Worm (Caenorhabditis elegans) whole organism, L2 larva: ENCODE measurements around the gene F23H12.7.
A peak's percentile ranks its signal among the peaks of the same experiment; 100 is the strongest.

Experiments used
- C34F6.9 ChIP-seq: fragments of 150-350 bp; optimal IDR thresholded peaks from 2 replicates; lab custom pipeline; 2014; ENCODE audit warnings: missing biosample characterization, missing genetic modification characterization
- F13H6.1 ChIP-seq: sonication (generic microtip); optimal IDR thresholded peaks from 2 replicates; lab custom pipeline; 2016; ENCODE audit warnings: missing genetic modification characterization, missing compliant biosample characterization
- R02D3.7 ChIP-seq: fragments of 150-350 bp; optimal IDR thresholded peaks from 2 replicates; lab custom pipeline; 2014; ENCODE audit warnings: missing biosample characterization, missing genetic modification characterization
- Y55F3AM.14 ChIP-seq: fragments of 200-800 bp; sonication (Bioruptor generic); optimal IDR thresholded peaks from 2 replicates; lab custom pipeline; 2018; ENCODE audit warnings: mild to moderate bottlenecking, missing genetic modification characterization, missing compliant biosample characterization
- ZK546.5 ChIP-seq: sonication (generic microtip); optimal IDR thresholded peaks from 2 replicates; lab custom pipeline; 2017; ENCODE audit warnings: missing biosample characterization, missing genetic modification characterization
- alr-1 ChIP-seq: fragments of 150-350 bp; optimal IDR thresholded peaks from 2 replicates; lab custom pipeline; 2014; ENCODE audit warnings: missing biosample characterization, missing genetic modification characterization
- ama-1 ChIP-seq: fragments of 150-350 bp; optimal IDR thresholded peaks from 2 replicates; lab custom pipeline; 2018; ENCODE audit warnings: inconsistent platforms
- blmp-1 ChIP-seq: sonication (generic microtip); optimal IDR thresholded peaks from 2 replicates; lab custom pipeline; 2017; ENCODE audit warnings: missing genetic modification characterization, mild to moderate bottlenecking, missing compliant biosample characterization, antibody characterized with exemption, moderate library complexity; ENCODE audit not compliant: insufficient read depth
- ceh-16 ChIP-seq: fragments of 150-350 bp; optimal IDR thresholded peaks from 2 replicates; lab custom pipeline; 2014; ENCODE audit warnings: missing biosample characterization, missing genetic modification characterization
- crh-2 ChIP-seq: sonication (generic microtip); optimal IDR thresholded peaks from 2 replicates; lab custom pipeline; 2017; ENCODE audit warnings: missing biosample characterization, missing genetic modification characterization
- dmd-4 ChIP-seq: sonication (generic microtip); optimal IDR thresholded peaks from 2 replicates; lab custom pipeline; 2017; ENCODE audit warnings: missing biosample characterization, missing genetic modification characterization
- egl-27 ChIP-seq: sonication (generic microtip); optimal IDR thresholded peaks from 3 replicates; lab custom pipeline; 2017; ENCODE audit warnings: missing biosample characterization, missing genetic modification reagents, missing genetic modification characterization
- elt-1 ChIP-seq: fragments of 150-350 bp; optimal IDR thresholded peaks from 2 replicates; lab custom pipeline; 2014; ENCODE audit warnings: missing biosample characterization, missing genetic modification characterization
- elt-3 ChIP-seq: sonication (generic microtip); optimal IDR thresholded peaks from 2 replicates; lab custom pipeline; 2017; ENCODE audit warnings: missing biosample characterization, missing genetic modification characterization
- fos-1 ChIP-seq: fragments of 150-350 bp; optimal IDR thresholded peaks from 2 replicates; lab custom pipeline; 2014; ENCODE audit warnings: missing biosample characterization, missing genetic modification characterization
- gmeb-1 ChIP-seq: fragments of 150-350 bp; optimal IDR thresholded peaks from 2 replicates; lab custom pipeline; 2014; ENCODE audit warnings: missing biosample characterization, missing genetic modification characterization
- lin-11 ChIP-seq: fragments of 150-350 bp; sonication (generic microtip); optimal IDR thresholded peaks from 2 replicates; lab custom pipeline; 2014; ENCODE audit warnings: missing biosample characterization, missing genetic modification characterization, inconsistent platforms, mixed read lengths
- lin-13 ChIP-seq: fragments of 150-350 bp; optimal IDR thresholded peaks from 2 replicates; lab custom pipeline; 2014; ENCODE audit warnings: missing biosample characterization, missing genetic modification reagents, missing genetic modification characterization
- lin-39 ChIP-seq: fragments of 150-350 bp; optimal IDR thresholded peaks from 2 replicates; lab custom pipeline; 2014; ENCODE audit warnings: missing biosample characterization, missing genetic modification reagents, missing genetic modification characterization
- lsy-2 ChIP-seq, 2 experiments: fragments of 150-350 bp in 1 of 2; sonication (generic microtip) in 1 of 2; optimal IDR thresholded peaks; 2 replicates each; lab custom pipeline; 2014 to 2017; ENCODE audit warnings: missing biosample characterization in 2 of 2, missing genetic modification characterization in 2 of 2
- mab-5 ChIP-seq: fragments of 150-350 bp; optimal IDR thresholded peaks from 2 replicates; lab custom pipeline; 2014; ENCODE audit warnings: missing biosample characterization, missing genetic modification characterization
- mbf-1 ChIP-seq: sonication (generic microtip); optimal IDR thresholded peaks from 2 replicates; lab custom pipeline; 2017; ENCODE audit warnings: missing biosample characterization, missing genetic modification characterization
- mdl-1 ChIP-seq, 2 experiments: fragments of 150-350 bp in 1 of 2; sonication (generic microtip) in 1 of 2; optimal IDR thresholded peaks; 2 replicates each; lab custom pipeline; 2017; ENCODE audit warnings: missing biosample characterization in 2 of 2, missing genetic modification characterization in 2 of 2
- nhr-10 ChIP-seq: sonication (generic microtip); optimal IDR thresholded peaks from 2 replicates; lab custom pipeline; 2017; ENCODE audit warnings: missing biosample characterization, missing genetic modification characterization
- nhr-11 ChIP-seq: fragments of 150-350 bp; optimal IDR thresholded peaks from 2 replicates; lab custom pipeline; 2014; ENCODE audit warnings: missing biosample characterization, missing genetic modification characterization
- nhr-12 ChIP-seq: fragments of 150-350 bp; optimal IDR thresholded peaks from 2 replicates; lab custom pipeline; 2014; ENCODE audit warnings: missing biosample characterization, missing genetic modification characterization
- nhr-129 ChIP-seq: fragments of 150-350 bp; optimal IDR thresholded peaks from 2 replicates; lab custom pipeline; 2014; ENCODE audit warnings: missing biosample characterization, missing genetic modification characterization
- nhr-21 ChIP-seq: fragments of 150-350 bp; optimal IDR thresholded peaks from 2 replicates; lab custom pipeline; 2014; ENCODE audit warnings: missing biosample characterization, missing genetic modification characterization
- nhr-23 ChIP-seq: fragments of 150-350 bp; optimal IDR thresholded peaks from 2 replicates; lab custom pipeline; 2014; ENCODE audit warnings: missing biosample characterization, missing genetic modification reagents, missing genetic modification characterization
- nhr-237 ChIP-seq: fragments of 150-350 bp; optimal IDR thresholded peaks from 2 replicates; lab custom pipeline; 2014; ENCODE audit warnings: missing biosample characterization, missing genetic modification characterization
- nhr-25 ChIP-seq: fragments of 150-350 bp; sonication (generic microtip); optimal IDR thresholded peaks from 3 replicates; lab custom pipeline; 2014; ENCODE audit warnings: missing biosample characterization, missing genetic modification characterization
- nhr-6 ChIP-seq: fragments of 150-350 bp; optimal IDR thresholded peaks from 2 replicates; lab custom pipeline; 2014; ENCODE audit warnings: missing biosample characterization, missing genetic modification characterization
- nhr-77 ChIP-seq: fragments of 150-350 bp; optimal IDR thresholded peaks from 2 replicates; lab custom pipeline; 2014; ENCODE audit warnings: missing biosample characterization, missing genetic modification characterization
- skn-1 ChIP-seq: sonication (generic microtip); optimal IDR thresholded peaks from 2 replicates; lab custom pipeline; 2017; ENCODE audit warnings: missing biosample characterization, missing genetic modification characterization
- sma-3 ChIP-seq: sonication (generic microtip); optimal IDR thresholded peaks from 2 replicates; lab custom pipeline; 2016; ENCODE audit warnings: missing genetic modification reagents, missing genetic modification characterization, missing compliant biosample characterization
- sma-9 ChIP-seq, 2 experiments: fragments of 150-350 bp in 1 of 2; sonication (generic microtip) in 1 of 2; optimal IDR thresholded peaks; 2 replicates each; lab custom pipeline; 2014 to 2016; ENCODE audit warnings: missing genetic modification characterization in 2 of 2, mild to moderate bottlenecking in 1 of 2, missing biosample characterization in 1 of 2, missing compliant biosample characterization in 1 of 2, missing genetic modification reagents in 1 of 2, moderate library complexity in 1 of 2
- snpc-4 ChIP-seq: fragments of 150-350 bp; optimal IDR thresholded peaks from 2 replicates; lab custom pipeline; 2014; ENCODE audit warnings: missing biosample characterization, missing genetic modification characterization
- unc-39 ChIP-seq: fragments of 150-350 bp; optimal IDR thresholded peaks from 2 replicates; lab custom pipeline; 2014; ENCODE audit warnings: missing biosample characterization, missing genetic modification characterization
- unc-55 ChIP-seq: fragments of 150-350 bp; sonication (generic microtip); optimal IDR thresholded peaks from 3 replicates; lab custom pipeline; 2014; ENCODE audit warnings: missing biosample characterization, missing genetic modification reagents, missing genetic modification characterization
- unc-62 ChIP-seq: fragments of 150-350 bp; optimal IDR thresholded peaks from 2 replicates; lab custom pipeline; 2014; ENCODE audit warnings: missing biosample characterization, missing genetic modification reagents, missing genetic modification characterization
- zag-1 ChIP-seq: fragments of 150-350 bp; optimal IDR thresholded peaks from 2 replicates; lab custom pipeline; 2014; ENCODE audit warnings: missing biosample characterization, missing genetic modification characterization
- ztf-1 ChIP-seq: fragments of 200-800 bp; sonication (Bioruptor generic); conservative IDR thresholded peaks from 2 replicates; pipeline ENCODE4 v1.3.6; 2022; ENCODE audit warnings: missing genetic modification characterization, missing compliant biosample characterization
- ztf-11 ChIP-seq: sonication (generic microtip); optimal IDR thresholded peaks from 2 replicates; lab custom pipeline; 2017; ENCODE audit warnings: missing biosample characterization, missing genetic modification characterization
- ztf-4 ChIP-seq: fragments of 150-350 bp; optimal IDR thresholded peaks from 2 replicates; lab custom pipeline; 2014; ENCODE audit warnings: missing biosample characterization, missing genetic modification characterization

The F23H12.7 gene

ce11 chrV:12371386-12371785, at the start of gene F23H12.7:
Gene F23H12.7, plus strand, starts transcription at chrV:12371686.
- TF ChIP-seq nhr-11 (no peak), nhr-10 (tag; lab: Kevin White, UChicago) (no peak), ama-1 (lab: Kevin White, UChicago) (no peak), ztf-1 (no peak), dmd-4 (tag; lab: Kevin White, UChicago) (no peak), gmeb-1 (tag; lab: Kevin White, UChicago) (no peak), nhr-12 (tag; lab: Kevin White, UChicago) (no peak)

DNA sequence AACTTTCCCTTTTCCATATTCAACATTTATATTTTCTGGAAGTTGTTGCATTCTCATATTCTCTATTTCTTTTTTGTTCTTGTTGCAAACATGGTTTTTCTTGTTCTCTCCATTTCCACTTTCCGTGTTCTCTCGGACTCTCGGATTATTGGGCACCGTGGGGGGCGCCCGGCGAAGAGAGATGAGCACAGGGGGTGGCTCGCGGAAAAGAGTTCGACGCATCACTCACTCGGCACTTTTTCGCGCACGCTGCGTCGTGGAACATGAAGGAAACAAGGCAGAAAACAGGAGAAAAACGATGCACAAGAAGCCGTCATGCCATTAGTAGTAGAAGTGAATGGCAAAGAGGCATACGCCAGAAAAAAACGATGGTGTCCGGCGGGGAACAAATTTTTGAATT, 44.8 kb upstream of the F23H12.7 start:
- peak; percentile 9 for TF ChIP-seq mab-5 (tag; lab: Kevin White, UChicago)
- peak; percentile 15 for TF ChIP-seq C34F6.9
- TF ChIP-seq nhr-237 (tag; lab: Kevin White, UChicago) = no peak
- TF ChIP-seq unc-55 (GFP tag; lab: Kevin White, UChicago) = peak; percentile 6
- no peak for TF ChIP-seq mbf-1 (tag; lab: Kevin White, UChicago)

DNA sequence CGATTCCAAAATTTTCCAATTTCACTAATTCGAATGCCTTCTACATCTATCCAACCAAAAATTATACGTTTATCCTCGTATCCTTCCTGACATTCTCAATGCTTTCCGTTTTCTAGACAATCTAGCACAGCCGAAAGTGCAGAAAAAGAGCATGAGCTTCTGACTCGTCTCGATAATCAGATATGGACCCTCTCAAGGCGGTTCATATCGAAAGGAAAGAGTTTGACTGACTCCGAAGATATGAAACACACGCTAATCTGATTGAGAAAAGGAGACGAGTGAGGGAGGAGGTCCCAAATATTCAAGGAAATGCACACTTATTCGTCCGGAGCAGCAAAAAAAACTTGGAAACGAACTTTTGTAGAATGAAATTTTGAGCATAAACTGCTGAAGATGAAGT, 42.3 kb upstream of the F23H12.7 start:
- TF ChIP-seq nhr-11 (no peak), R02D3.7 (no peak), crh-2 (no peak), egl-27 (tag; lab: Kevin White, UChicago) (no peak), gmeb-1 (tag; lab: Kevin White, UChicago) (no peak), snpc-4 (tag; lab: Kevin White, UChicago) (no peak), lin-11 (tag; lab: Kevin White, UChicago) (no peak), unc-39 (tag; lab: Kevin White, UChicago) (no peak), nhr-77 (no peak), Y55F3AM.14 (no peak), mdl-1 (tag; optimal IDR thresholded peaks at IDR 0.05; lab: Kevin White, UChicago) (no peak), nhr-21 (tag; lab: Kevin White, UChicago) (no peak), nhr-6 (tag; lab: Kevin White, UChicago) (no peak), F13H6.1 (tag; lab: Kevin White, UChicago) (no peak), nhr-10 (tag; lab: Kevin White, UChicago) (no peak), ceh-16 (tag; lab: Kevin White, UChicago) (no peak)

DNA sequence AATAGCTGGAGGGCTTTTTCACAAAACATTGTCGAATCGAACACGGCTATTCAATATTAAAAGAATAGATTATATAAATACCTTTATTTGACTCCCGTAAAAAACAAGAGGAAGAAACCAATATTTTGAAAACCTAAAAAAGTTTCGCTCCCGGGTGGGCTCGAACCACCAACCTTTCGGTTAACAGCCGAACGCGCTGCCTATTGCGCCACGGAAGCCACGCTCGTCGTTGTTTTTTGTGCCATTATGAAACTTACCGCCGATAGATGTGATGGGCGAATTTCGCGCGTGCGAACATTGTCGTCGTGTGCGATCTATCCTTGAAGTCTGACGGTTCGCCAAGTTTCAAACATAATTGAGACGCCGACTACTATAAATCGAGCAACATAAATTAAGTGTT, 39.7 kb upstream of the F23H12.7 start:
- TF ChIP-seq zag-1 (no peak), R02D3.7 (no peak), skn-1 (tag; lab: Kevin White, UChicago) (no peak), C34F6.9 (no peak), nhr-11 (no peak), lin-39 (tag; lab: Kevin White, UChicago) (no peak), egl-27 (tag; lab: Kevin White, UChicago) (no peak), Y55F3AM.14 (no peak), mab-5 (tag; lab: Kevin White, UChicago) (no peak), nhr-23 (no peak), ZK546.5 (tag; lab: Kevin White, UChicago) (no peak), elt-3 (tag; lab: Kevin White, UChicago) (no peak), nhr-6 (tag; lab: Kevin White, UChicago) (no peak), sma-9 (GFP tag; optimal IDR thresholded peaks at IDR 0.05; lab: Kevin White, UChicago) (peak; percentile 43), sma-9 (tag; optimal IDR thresholded peaks at IDR 0.05; lab: Kevin White, UChicago) (no peak), ztf-4 (tag; lab: Kevin White, UChicago) (no peak), crh-2 (peak; percentile 21), mdl-1 (tag; optimal IDR thresholded peaks at IDR 0.05; lab: Kevin White, UChicago) (no peak), elt-1 (tag; lab: Kevin White, UChicago) (no peak), nhr-25 (no peak), unc-62 (GFP tag; lab: Kevin White, UChicago) (no peak), snpc-4 (tag; lab: Kevin White, UChicago) (no peak), mbf-1 (tag; lab: Kevin White, UChicago) (no peak), ceh-16 (tag; lab: Kevin White, UChicago) (no peak), lin-13 (GFP tag; lab: Kevin White, UChicago) (no peak), F13H6.1 (tag; lab: Kevin White, UChicago) (peak; percentile 15), ztf-1 (no peak), fos-1 (tag; lab: Kevin White, UChicago) (no peak), ztf-11 (tag; lab: Kevin White, UChicago) (no peak), alr-1 (tag; lab: Kevin White, UChicago) (no peak), nhr-10 (tag; lab: Kevin White, UChicago) (no peak), nhr-129 (tag; lab: Kevin White, UChicago) (peak; percentile 42), nhr-237 (tag; lab: Kevin White, UChicago) (no peak), nhr-12 (tag; lab: Kevin White, UChicago) (no peak), blmp-1 (tag; lab: Kevin White, UChicago) (no peak), dmd-4 (tag; lab: Kevin White, UChicago) (no peak), nhr-77 (no peak), nhr-21 (tag; lab: Kevin White, UChicago) (no peak), unc-55 (GFP tag; lab: Kevin White, UChicago) (peak; percentile 41), unc-39 (tag; lab: Kevin White, UChicago) (no peak), sma-3 (GFP tag; lab: Kevin White, UChicago) (no peak), lsy-2 (tag; optimal IDR thresholded peaks at IDR 0.05; lab: Kevin White, UChicago) (peak in 1 of 2 experiments; percentile 30), ama-1 (lab: Kevin White, UChicago) (no peak)
